Worm (Caenorhabditis elegans) whole organism, L1 larva: ENCODE data around the gene F11C1.1.
A peak's percentile ranks its signal among the peaks of the same experiment; 100 is the strongest.

Experiments
- C04F5.9 ChIP-seq: sonication (generic microtip); optimal IDR thresholded peaks from 2 replicates; lab custom pipeline; 2016; ENCODE audit warnings: missing genetic modification characterization, missing compliant biosample characterization
- C16A3.4 ChIP-seq: fragments of 150-350 bp; optimal IDR thresholded peaks from 2 replicates; lab custom pipeline; 2014; ENCODE audit warnings: missing biosample characterization, missing genetic modification characterization
- aha-1 ChIP-seq: fragments of 150-350 bp; optimal IDR thresholded peaks from 2 replicates; lab custom pipeline; 2014; ENCODE audit warnings: missing biosample characterization, missing genetic modification characterization
- blmp-1 ChIP-seq: fragments of 150-350 bp; optimal IDR thresholded peaks from 2 replicates; lab custom pipeline; 2014; ENCODE audit warnings: missing biosample characterization, missing genetic modification characterization
- ceh-63 ChIP-seq: fragments of 200-800 bp; sonication (Bioruptor generic); optimal IDR thresholded peaks from 2 replicates; lab custom pipeline; 2018; ENCODE audit warnings: mild to moderate bottlenecking, missing genetic modification characterization, missing compliant biosample characterization
- ces-1 ChIP-seq: fragments of 150-350 bp; optimal IDR thresholded peaks from 2 replicates; lab custom pipeline; 2014; ENCODE audit warnings: missing biosample characterization, missing genetic modification reagents, missing genetic modification characterization
- dpl-1 ChIP-seq, 3 experiments: fragments of 150-350 bp in 2 of 3; sonication (generic microtip) in 1 of 3; optimal IDR thresholded peaks; 2 replicates each; lab custom pipeline; 2014 to 2017; ENCODE audit warnings: missing biosample characterization in 3 of 3, missing genetic modification characterization in 3 of 3, missing genetic modification reagents in 3 of 3
- efl-1 ChIP-seq, 4 experiments: fragments of 150-350 bp; optimal IDR thresholded peaks in 3 of 4; peaks in 1 of 4; 1 replicate in 1 of 4; 2 replicates in 3 of 4; lab custom pipeline; 2014; ENCODE audit warnings: missing biosample characterization in 2 of 4, missing genetic modification characterization in 2 of 4, missing genetic modification reagents in 2 of 4
- efl-3 ChIP-seq: fragments of 200-800 bp; sonication (Bioruptor generic); optimal IDR thresholded peaks from 2 replicates; lab custom pipeline; 2018; ENCODE audit warnings: mild to moderate bottlenecking, missing genetic modification characterization, missing compliant biosample characterization
- egl-13 ChIP-seq: sonication (generic microtip); optimal IDR thresholded peaks from 2 replicates; lab custom pipeline; 2016; ENCODE audit warnings: missing genotype, missing genetic modification reagents, missing genetic modification characterization, missing compliant biosample characterization
- egl-27 ChIP-seq, 2 experiments: fragments of 150-350 bp in 1 of 2; sonication (generic microtip); optimal IDR thresholded peaks; 3 replicates each; lab custom pipeline; 2017 to 2018; ENCODE audit warnings: missing biosample characterization in 2 of 2, missing genetic modification characterization in 2 of 2, missing genetic modification reagents in 2 of 2
- elt-2 ChIP-seq: sonication (generic microtip); optimal IDR thresholded peaks from 2 replicates; lab custom pipeline; 2016; ENCODE audit warnings: missing genetic modification characterization, mild to moderate bottlenecking, inconsistent platforms, missing compliant biosample characterization, missing genetic modification reagents
- elt-3 ChIP-seq, 6 experiments: fragments of 150-350 bp in 1 of 6; sonication (generic microtip); optimal IDR thresholded peaks; 2 replicates each; lab custom pipeline; 2017 to 2018; ENCODE audit warnings: missing biosample characterization in 6 of 6, missing genetic modification characterization in 6 of 6, inconsistent platforms in 1 of 6
- ets-5 ChIP-seq: fragments of 200-800 bp; sonication (Bioruptor generic); IDR thresholded peaks from 2 replicates; pipeline ENCODE4 v1.3.6; 2022; ENCODE audit warnings: missing genetic modification characterization, missing compliant biosample characterization
- fkh-10 ChIP-seq: sonication (generic microtip); optimal IDR thresholded peaks from 2 replicates; lab custom pipeline; 2017; ENCODE audit warnings: missing biosample characterization, missing genetic modification reagents, missing genetic modification characterization
- fkh-8 ChIP-seq: sonication (generic microtip); optimal IDR thresholded peaks from 2 replicates; lab custom pipeline; 2016; ENCODE audit warnings: mild to moderate bottlenecking, missing genetic modification characterization, missing compliant biosample characterization
- grh-1 ChIP-seq: fragments of 200-800 bp; sonication (Bioruptor generic); IDR thresholded peaks from 2 replicates; pipeline ENCODE4 v1.3.6; 2022; ENCODE audit warnings: missing genetic modification reagents, missing genetic modification characterization, missing compliant biosample characterization
- hlh-17 ChIP-seq: fragments of 200-800 bp; sonication (Bioruptor generic); optimal IDR thresholded peaks from 2 replicates; lab custom pipeline; 2018; ENCODE audit warnings: missing genetic modification characterization, mild to moderate bottlenecking, missing compliant biosample characterization, moderate library complexity, borderline replicate concordance
- hlh-4 ChIP-seq: sonication (generic microtip); optimal IDR thresholded peaks from 2 replicates; lab custom pipeline; 2016; ENCODE audit warnings: mild to moderate bottlenecking, missing genetic modification characterization, missing compliant biosample characterization
- hpl-2 ChIP-seq: fragments of 150-350 bp; optimal IDR thresholded peaks from 2 replicates; lab custom pipeline; 2014; ENCODE audit warnings: missing biosample characterization, missing genetic modification reagents, missing genetic modification characterization
- isw-1 ChIP-seq: fragments of 200-800 bp; sonication (Bioruptor generic); IDR thresholded peaks from 2 replicates; pipeline ENCODE4 v1.3.6; 2022; ENCODE audit warnings: missing genetic modification characterization, missing compliant biosample characterization
- lin-13 ChIP-seq: fragments of 150-350 bp; optimal IDR thresholded peaks from 2 replicates; lab custom pipeline; 2014; ENCODE audit warnings: missing biosample characterization, missing genetic modification reagents, missing genetic modification characterization
- lin-14 ChIP-seq: fragments of 200-800 bp; sonication (Bioruptor generic); optimal IDR thresholded peaks from 2 replicates; lab custom pipeline; 2018; ENCODE audit warnings: mild to moderate bottlenecking, missing genetic modification characterization, moderate library complexity, missing compliant biosample characterization
- lin-15B ChIP-seq: fragments of 150-350 bp; sonication (generic microtip); optimal IDR thresholded peaks from 3 replicates; lab custom pipeline; 2014; ENCODE audit warnings: missing biosample characterization, missing genetic modification characterization
- lin-35 ChIP-seq, 2 experiments: fragments of 150-350 bp; optimal IDR thresholded peaks; 2 replicates each; lab custom pipeline; 2014; ENCODE audit warnings: missing biosample characterization in 2 of 2, missing genetic modification characterization in 2 of 2, missing genetic modification reagents in 2 of 2
- lsy-2 ChIP-seq, 2 experiments: fragments of 150-350 bp; optimal IDR thresholded peaks; 2 replicates each; lab custom pipeline; 2014; ENCODE audit warnings: missing biosample characterization in 2 of 2, missing genetic modification characterization in 2 of 2
- mab-9 ChIP-seq: fragments of 200-800 bp; sonication (Bioruptor generic); IDR thresholded peaks from 2 replicates; pipeline ENCODE4 v1.3.6; 2022; ENCODE audit warnings: missing genetic modification reagents, missing genetic modification characterization, missing compliant biosample characterization
- mdl-1 ChIP-seq, 2 experiments: fragments of 150-350 bp; optimal IDR thresholded peaks; 2 replicates each; lab custom pipeline; 2014 to 2017; ENCODE audit warnings: missing biosample characterization in 2 of 2, missing genetic modification characterization in 2 of 2, inconsistent platforms in 1 of 2
- mep-1 ChIP-seq: fragments of 150-350 bp; optimal IDR thresholded peaks from 2 replicates; lab custom pipeline; 2014; ENCODE audit warnings: missing biosample characterization, missing genetic modification characterization
- nhr-11 ChIP-seq: fragments of 150-350 bp; optimal IDR thresholded peaks from 2 replicates; lab custom pipeline; 2014; ENCODE audit warnings: missing biosample characterization, missing genetic modification characterization
- nhr-12 ChIP-seq: sonication (generic microtip); optimal IDR thresholded peaks from 2 replicates; lab custom pipeline; 2017; ENCODE audit warnings: missing biosample characterization, missing genetic modification characterization
- nhr-19 ChIP-seq: fragments of 200-800 bp; sonication (Bioruptor generic); conservative IDR thresholded peaks from 2 replicates; pipeline ENCODE4 v1.3.6; 2022; ENCODE audit warnings: missing genetic modification characterization, missing compliant biosample characterization
- nhr-20 ChIP-seq: sonication (generic microtip); optimal IDR thresholded peaks from 2 replicates; lab custom pipeline; 2016; ENCODE audit warnings: mild to moderate bottlenecking, missing genetic modification characterization, missing compliant biosample characterization
- nhr-28 ChIP-seq: fragments of 150-350 bp; optimal IDR thresholded peaks from 2 replicates; lab custom pipeline; 2014; ENCODE audit warnings: missing biosample characterization, missing genetic modification characterization
- nhr-71 ChIP-seq: sonication (generic microtip); optimal IDR thresholded peaks from 2 replicates; lab custom pipeline; 2016; ENCODE audit warnings: mild to moderate bottlenecking, missing genetic modification characterization, moderate library complexity, missing compliant biosample characterization
- nhr-85 ChIP-seq: sonication (generic microtip); peaks from one replicate; lab custom pipeline; 2016; ENCODE audit warnings: missing genetic modification characterization, inconsistent platforms, missing compliant biosample characterization
- nhr-90 ChIP-seq: sonication (generic microtip); optimal IDR thresholded peaks from 2 replicates; lab custom pipeline; 2016; ENCODE audit warnings: mild to moderate bottlenecking, missing genetic modification characterization, missing compliant biosample characterization; ENCODE audit not compliant: poor library complexity
- pag-3 ChIP-seq: sonication (generic microtip); optimal IDR thresholded peaks from 2 replicates; lab custom pipeline; 2017; ENCODE audit warnings: missing genetic modification characterization, mild to moderate bottlenecking, missing compliant biosample characterization, antibody characterized with exemption, borderline replicate concordance; ENCODE audit not compliant: insufficient read depth
- rnt-1 ChIP-seq: sonication (generic microtip); optimal IDR thresholded peaks from 2 replicates; lab custom pipeline; 2016; ENCODE audit warnings: mild to moderate bottlenecking, missing genetic modification characterization, moderate library complexity, missing compliant biosample characterization
- skn-1 ChIP-seq: fragments of 150-350 bp; optimal IDR thresholded peaks from 2 replicates; lab custom pipeline; 2014; ENCODE audit warnings: missing biosample characterization, missing genetic modification characterization
- snu-23 ChIP-seq: sonication (generic microtip); optimal IDR thresholded peaks from 2 replicates; lab custom pipeline; 2016; ENCODE audit warnings: missing genetic modification characterization, missing compliant biosample characterization
- sptf-1 ChIP-seq: fragments of 150-350 bp; optimal IDR thresholded peaks from 2 replicates; lab custom pipeline; 2014; ENCODE audit warnings: missing biosample characterization, missing genetic modification characterization
- swsn-7 ChIP-seq: sonication (generic microtip); optimal IDR thresholded peaks from 2 replicates; lab custom pipeline; 2016; ENCODE audit warnings: missing genetic modification characterization, missing compliant biosample characterization
- unc-130 ChIP-seq: fragments of 150-350 bp; optimal IDR thresholded peaks from 2 replicates; lab custom pipeline; 2017; ENCODE audit warnings: missing biosample characterization, missing genetic modification characterization, inconsistent platforms
- unc-62 ChIP-seq: fragments of 150-350 bp; optimal IDR thresholded peaks from 2 replicates; lab custom pipeline; 2014; ENCODE audit warnings: missing biosample characterization, missing genetic modification reagents, missing genetic modification characterization
- unc-86 ChIP-seq: sonication (generic microtip); optimal IDR thresholded peaks from 2 replicates; lab custom pipeline; 2016; ENCODE audit warnings: missing genetic modification characterization, missing compliant biosample characterization
- unc-98 ChIP-seq: fragments of 200-800 bp; sonication (Bioruptor generic); IDR thresholded peaks from 2 replicates; pipeline ENCODE4 v1.3.6; 2022; ENCODE audit warnings: missing genetic modification characterization, missing compliant biosample characterization
- vab-15 ChIP-seq: sonication (generic microtip); optimal IDR thresholded peaks from 2 replicates; lab custom pipeline; 2017; ENCODE audit warnings: missing genotype, mild to moderate bottlenecking, missing genetic modification characterization, missing compliant biosample characterization
- xbp-1 ChIP-seq: sonication (generic microtip); optimal IDR thresholded peaks from 2 replicates; lab custom pipeline; 2016; ENCODE audit warnings: missing genetic modification characterization, missing compliant biosample characterization
- zag-1 ChIP-seq: fragments of 150-350 bp; optimal IDR thresholded peaks from 2 replicates; lab custom pipeline; 2014; ENCODE audit warnings: missing biosample characterization, missing genetic modification characterization
- zip-4 ChIP-seq: fragments of 200-800 bp; sonication (Bioruptor generic); optimal IDR thresholded peaks from 2 replicates; lab custom pipeline; 2018; ENCODE audit warnings: mild to moderate bottlenecking, missing genetic modification characterization, moderate library complexity, missing compliant biosample characterization

The F11C1.1 gene

ce11 chrX:13009645-13010044 lies 19.3 kb upstream of the F11C1.1 start:
- peak; percentile 55 for TF ChIP-seq nhr-71 (tag; lab: Kevin White, UChicago)
- TF ChIP-seq egl-27 (tag; optimal IDR thresholded peaks at IDR 0.05; lab: Kevin White, UChicago): no peak
- TF ChIP-seq snu-23 (GFP tag; lab: Kevin White, UChicago): peak; percentile 51
- peak in 1 of 2 experiments; percentile 29 for TF ChIP-seq lin-35 (GFP tag; optimal IDR thresholded peaks at IDR 0.05; lab: Kevin White, UChicago)
- TF ChIP-seq nhr-20 (tag; lab: Kevin White, UChicago): peak; percentile 64
- peak; percentile 51 for TF ChIP-seq nhr-90 (tag; lab: Kevin White, UChicago)
- TF ChIP-seq grh-1 (GFP tag; lab: Robert Waterston, UW): peak; percentile 79
- TF ChIP-seq C16A3.4: peak; percentile 3
- peak in 1 of 2 experiments; percentile 19 for TF ChIP-seq mdl-1 (tag; optimal IDR thresholded peaks at IDR 0.05; lab: Kevin White, UChicago)
- TF ChIP-seq mep-1 (tag; lab: Kevin White, UChicago): peak; percentile 70
- TF ChIP-seq hpl-2 (GFP tag; lab: Kevin White, UChicago): no peak
- TF ChIP-seq swsn-7: peak; percentile 28
- no peak for TF ChIP-seq elt-2 (tag; lab: Kevin White, UChicago)
- TF ChIP-seq efl-3 (GFP tag; lab: Kevin White, UChicago): no peak
- TF ChIP-seq blmp-1 (tag; lab: Kevin White, UChicago): peak; percentile 98
- no peak for TF ChIP-seq hlh-4
- no peak for TF ChIP-seq nhr-12 (tag; lab: Kevin White, UChicago)
- no peak for TF ChIP-seq nhr-11 (tag; lab: Kevin White, UChicago)
- TF ChIP-seq rnt-1 (tag; lab: Kevin White, UChicago): no peak
- TF ChIP-seq fkh-8: no peak
- TF ChIP-seq ceh-63 (GFP tag; lab: Kevin White, UChicago): no peak
- no peak for TF ChIP-seq unc-62
- TF ChIP-seq ces-1 (GFP tag; lab: Kevin White, UChicago): no peak
- no peak for TF ChIP-seq hlh-17 (GFP tag; lab: Kevin White, UChicago)
- TF ChIP-seq nhr-28 (tag; lab: Kevin White, UChicago): no peak
- no peak for TF ChIP-seq ets-5 (GFP tag; lab: Robert Waterston, UW)
- peak; percentile 91 for TF ChIP-seq nhr-85 (tag; lab: Kevin White, UChicago)
- no peak for TF ChIP-seq dpl-1 (GFP tag; optimal IDR thresholded peaks at IDR 0.05; lab: Kevin White, UChicago)
- TF ChIP-seq mab-9 (GFP tag; lab: Robert Waterston, UW): no peak
- no peak for TF ChIP-seq zip-4 (GFP tag; lab: Kevin White, UChicago)
- no peak for TF ChIP-seq isw-1 (GFP tag; lab: Robert Waterston, UW)
- TF ChIP-seq lsy-2 (tag; optimal IDR thresholded peaks at IDR 0.05; lab: Kevin White, UChicago): peak in 1 of 2 experiments; percentile 44
- peak; percentile 78 for TF ChIP-seq lin-14 (GFP tag; lab: Kevin White, UChicago)
- no peak for TF ChIP-seq lin-13 (GFP tag; lab: Kevin White, UChicago)
- TF ChIP-seq efl-1 (optimal IDR thresholded peaks at IDR 0.05; lab: Kevin White, UChicago): no peak
- peak in 1 of 2 experiments; percentile 82 for TF ChIP-seq efl-1 (GFP tag; optimal IDR thresholded peaks at IDR 0.05 in 1 of 2; lab: Kevin White, UChicago)
- peak; percentile 16; the same call in 1 of the 2 replicates for TF ChIP-seq nhr-19 (GFP tag; lab: Robert Waterston, UW)
- TF ChIP-seq fkh-10 (GFP tag; lab: Kevin White, UChicago): no peak
- TF ChIP-seq sptf-1 (tag; lab: Kevin White, UChicago): no peak
- peak in 4 of 6 experiments; percentile 22 to 50 (median 40) for TF ChIP-seq elt-3 (tag; optimal IDR thresholded peaks at IDR 0.05; lab: Kevin White, UChicago)

ce11 chrX:13008895-13009294 lies 18.5 kb upstream of the F11C1.1 start:
- TF ChIP-seq zag-1: no peak
- TF ChIP-seq lin-15B (tag; lab: Kevin White, UChicago): no peak
- TF ChIP-seq xbp-1 (tag; lab: Kevin White, UChicago): no peak
- TF ChIP-seq isw-1 (GFP tag; lab: Robert Waterston, UW): no peak
- TF ChIP-seq hpl-2 (GFP tag; lab: Kevin White, UChicago): no peak
- no peak for TF ChIP-seq skn-1 (tag; lab: Kevin White, UChicago)
- TF ChIP-seq pag-3 (tag; lab: Kevin White, UChicago): no peak
- no peak for TF ChIP-seq C04F5.9 (tag; lab: Kevin White, UChicago)
- no peak for TF ChIP-seq lin-13 (GFP tag; lab: Kevin White, UChicago)
- TF ChIP-seq elt-3 (tag; optimal IDR thresholded peaks at IDR 0.05; lab: Kevin White, UChicago): peak in 3 of 6 experiments; percentile 10 to 62 (median 14)
- TF ChIP-seq lsy-2 (tag; optimal IDR thresholded peaks at IDR 0.05; lab: Kevin White, UChicago): no peak
- no peak for TF ChIP-seq egl-13 (tag; lab: Kevin White, UChicago)
- no peak for TF ChIP-seq zip-4 (GFP tag; lab: Kevin White, UChicago)
- no peak for TF ChIP-seq unc-130 (tag; lab: Kevin White, UChicago)
- no peak for TF ChIP-seq vab-15 (tag; lab: Kevin White, UChicago)
- no peak for TF ChIP-seq elt-2 (tag; lab: Kevin White, UChicago)
- TF ChIP-seq lin-35 (GFP tag; optimal IDR thresholded peaks at IDR 0.05; lab: Kevin White, UChicago): no peak
- TF ChIP-seq unc-98: no peak
- TF ChIP-seq unc-86 (tag; lab: Kevin White, UChicago): no peak
- no peak for TF ChIP-seq aha-1
